Fruit fly (Drosophila melanogaster) whole organism, embryonic: Measurements from ENCODE around the gene GstZ1.

ENCODE experiments used
- Aef1 ChIP-seq: fragments of 200-800 bp; sonication (Bioruptor generic); IDR thresholded peaks from 3 replicates; pipeline ENCODE4 v1.3.6; 2022; ENCODE audit warnings: missing biosample characterization, missing genetic modification characterization
- Awh ChIP-seq: fragments of 200-800 bp; sonication (Bioruptor generic); IDR thresholded peaks from 2 replicates; pipeline ENCODE4, ENCODE4 v1.3.6; 2022; ENCODE audit warnings: missing biosample characterization, missing genetic modification characterization
- Bgb ChIP-seq: fragments of 200-800 bp; sonication (Bioruptor generic); IDR thresholded peaks from 2 replicates; pipeline ENCODE4 v1.3.6; 2022; ENCODE audit warnings: missing biosample characterization, missing genetic modification characterization; ENCODE audit not compliant: partially characterized antibody
- CG10543 ChIP-seq: fragments of 200-800 bp; sonication (Bioruptor generic); optimal IDR thresholded peaks from 3 replicates; lab custom pipeline; 2017; ENCODE audit warnings: missing biosample characterization, mild to moderate bottlenecking, missing genetic modification characterization, moderate library complexity
- CG11093 ChIP-seq: fragments of 200-800 bp; sonication (Bioruptor generic); IDR thresholded peaks from 3 replicates; pipeline ENCODE4 v1.3.6; 2022; ENCODE audit warnings: missing biosample characterization, missing genetic modification characterization
- CG11696 ChIP-seq: fragments of 200-800 bp; sonication (Bioruptor generic); IDR thresholded peaks from 2 replicates; pipeline ENCODE4 v1.3.6; 2022; ENCODE audit warnings: missing biosample characterization, missing genetic modification characterization
- CG12219 ChIP-seq: fragments of 200-800 bp; sonication (Bioruptor generic); optimal IDR thresholded peaks from 3 replicates; lab custom pipeline; 2018; ENCODE audit warnings: missing biosample characterization, mild to moderate bottlenecking, missing genetic modification characterization
- CG14014 ChIP-seq: fragments of 200-800 bp; sonication (Bioruptor generic); IDR thresholded peaks from 2 replicates; pipeline ENCODE4 v1.3.6; 2022; ENCODE audit warnings: missing biosample characterization, missing genetic modification characterization
- CG15601 ChIP-seq: fragments of 200-800 bp; sonication (Bioruptor generic); optimal IDR thresholded peaks from 3 replicates; lab custom pipeline; 2019; ENCODE audit warnings: missing biosample characterization, mild to moderate bottlenecking, missing genetic modification characterization, moderate library complexity
- CG17328 ChIP-seq: fragments of 200-800 bp; sonication (Bioruptor generic); IDR thresholded peaks from 2 replicates; pipeline ENCODE4 v1.3.6; 2022; ENCODE audit warnings: missing biosample characterization, missing genetic modification characterization
- CG18262 ChIP-seq: fragments of 200-800 bp; optimal IDR thresholded peaks from 3 replicates; lab custom pipeline; 2019; ENCODE audit warnings: missing biosample characterization, mild to moderate bottlenecking, missing genetic modification characterization, moderate library complexity
- CG2116 ChIP-seq: fragments of 200-800 bp; sonication (Bioruptor generic); optimal IDR thresholded peaks from 3 replicates; lab custom pipeline; 2018; ENCODE audit warnings: missing biosample characterization, mild to moderate bottlenecking, missing genetic modification characterization
- CG33213 ChIP-seq: fragments of 200-800 bp; sonication (Bioruptor generic); optimal IDR thresholded peaks from 3 replicates; lab custom pipeline; 2016; ENCODE audit warnings: missing biosample characterization, missing genetic modification characterization
- CG34224 ChIP-seq: fragments of 200-800 bp; sonication (Bioruptor generic); IDR thresholded peaks from 3 replicates; pipeline ENCODE4 v1.3.6; 2022; ENCODE audit warnings: missing biosample characterization, missing genetic modification characterization; ENCODE audit not compliant: partially characterized antibody
- CG4617 ChIP-seq: fragments of 200-800 bp; sonication (Bioruptor generic); optimal IDR thresholded peaks from 3 replicates; lab custom pipeline; 2016; ENCODE audit warnings: missing biosample characterization, missing genetic modification characterization, borderline replicate concordance
- CG6683 ChIP-seq: fragments of 200-800 bp; sonication (Bioruptor generic); optimal IDR thresholded peaks from 2 replicates; lab custom pipeline; 2017; ENCODE audit warnings: missing biosample characterization, mild to moderate bottlenecking, missing genetic modification characterization, missing genetic modification reagents
- CG8765 ChIP-seq: fragments of 200-800 bp; sonication (Bioruptor generic); IDR thresholded peaks from 2 replicates; pipeline ENCODE4 v1.3.6; 2022; ENCODE audit warnings: missing biosample characterization, missing genetic modification characterization
- CG8924 ChIP-seq: fragments of 200-800 bp; optimal IDR thresholded peaks from 3 replicates; lab custom pipeline; 2019; ENCODE audit warnings: missing biosample characterization, mild to moderate bottlenecking, missing genetic modification characterization, moderate library complexity
- CG8944 ChIP-seq: fragments of 200-800 bp; sonication (Bioruptor generic); optimal IDR thresholded peaks from 3 replicates; lab custom pipeline; 2016; ENCODE audit warnings: missing biosample characterization, missing genetic modification characterization
- CoRest ChIP-seq: fragments of 200-800 bp; sonication (Bioruptor generic); optimal IDR thresholded peaks from 3 replicates; lab custom pipeline; 2018; ENCODE audit warnings: missing biosample characterization, mild to moderate bottlenecking, missing genetic modification characterization, moderate library complexity
- ERR ChIP-seq: fragments of 200-800 bp; sonication (Bioruptor generic); optimal IDR thresholded peaks from 2 replicates; lab custom pipeline; 2016; ENCODE audit warnings: missing biosample characterization, missing genetic modification characterization
- H15 ChIP-seq: fragments of 200-800 bp; sonication (Bioruptor generic); IDR thresholded peaks from 3 replicates; pipeline ENCODE4 v1.3.6; 2022; ENCODE audit warnings: missing biosample characterization, missing genetic modification characterization
- H2.0 ChIP-seq: fragments of 200-800 bp; sonication (Bioruptor generic); IDR thresholded peaks from 2 replicates; pipeline ENCODE4 v1.3.6; 2022; ENCODE audit warnings: missing biosample characterization, missing genetic modification characterization
- HLH4C ChIP-seq: fragments of 200-800 bp; sonication (Bioruptor generic); IDR thresholded peaks from 3 replicates; pipeline ENCODE4 v1.3.6; 2022; ENCODE audit warnings: missing biosample characterization, missing genetic modification characterization; ENCODE audit not compliant: partially characterized antibody
- HLHmδ ChIP-seq: fragments of 200-800 bp; sonication (Bioruptor generic); optimal IDR thresholded peaks from 2 replicates; lab custom pipeline; 2018; ENCODE audit warnings: missing biosample characterization, mild to moderate bottlenecking, missing genetic modification characterization, moderate library complexity
- HmgD ChIP-seq: fragments of 200-800 bp; sonication (Bioruptor generic); optimal IDR thresholded peaks from 3 replicates; lab custom pipeline; 2016; ENCODE audit warnings: missing biosample characterization, missing genetic modification characterization
- Hmx ChIP-seq: fragments of 200-800 bp; sonication (Bioruptor generic); optimal IDR thresholded peaks from 2 replicates; lab custom pipeline; 2016; ENCODE audit warnings: missing biosample characterization, missing genetic modification characterization
- NC2β ChIP-seq: fragments of 200-800 bp; sonication (Bioruptor generic); optimal IDR thresholded peaks from 2 replicates; lab custom pipeline; 2016; ENCODE audit warnings: missing biosample characterization, missing genetic modification characterization
- Pdp1 ChIP-seq, 2 experiments: fragments of 200-800 bp; sonication (Bioruptor generic); optimal IDR thresholded peaks; 3 replicates each; lab custom pipeline; 2016; ENCODE audit warnings: missing biosample characterization in 2 of 2, missing genetic modification characterization in 2 of 2, mild to moderate bottlenecking in 1 of 2, moderate library complexity in 1 of 2
- Usf ChIP-seq: fragments of 200-800 bp; sonication (Bioruptor generic); optimal IDR thresholded peaks from 2 replicates; lab custom pipeline; 2017; ENCODE audit warnings: missing genotype, missing biosample characterization, missing genetic modification characterization
- Xbp1 ChIP-seq: fragments of 200-800 bp; sonication (Bioruptor generic); optimal IDR thresholded peaks from 3 replicates; lab custom pipeline; 2016; ENCODE audit warnings: missing biosample characterization, mild to moderate bottlenecking, missing genetic modification characterization
- Xrp1 ChIP-seq: fragments of 200-800 bp; sonication (Bioruptor generic); IDR thresholded peaks from 2 replicates; pipeline ENCODE4 v1.3.6; 2022; ENCODE audit warnings: missing biosample characterization, missing genetic modification characterization
- amos ChIP-seq: fragments of 200-800 bp; sonication (Bioruptor generic); IDR thresholded peaks from 2 replicates; pipeline ENCODE4 v1.3.6; 2022; ENCODE audit warnings: missing biosample characterization, missing genetic modification characterization; ENCODE audit not compliant: partially characterized antibody
- az2 ChIP-seq: fragments of 200-800 bp; sonication (Bioruptor generic); optimal IDR thresholded peaks from 3 replicates; lab custom pipeline; 2016; ENCODE audit warnings: missing biosample characterization, missing genetic modification characterization
- bowl ChIP-seq: fragments of 200-800 bp; sonication (Bioruptor generic); IDR thresholded peaks from 2 replicates; pipeline ENCODE4 v1.3.6; 2022; ENCODE audit warnings: missing biosample characterization, missing genetic modification characterization
- ci ChIP-seq: fragments of 200-800 bp; sonication (Bioruptor generic); IDR thresholded peaks from 3 replicates; pipeline ENCODE4 v1.3.6; 2022; ENCODE audit warnings: missing biosample characterization, missing genetic modification characterization
- corto ChIP-seq: fragments of 200-800 bp; sonication (Bioruptor generic); optimal IDR thresholded peaks from 2 replicates; lab custom pipeline; 2016; ENCODE audit warnings: missing biosample characterization, mild to moderate bottlenecking, missing genetic modification characterization, moderate library complexity
- crc ChIP-seq: fragments of 200-800 bp; sonication (Bioruptor generic); optimal IDR thresholded peaks from 2 replicates; lab custom pipeline; 2016; ENCODE audit warnings: missing biosample characterization, missing genetic modification characterization
- croc ChIP-seq: fragments of 200-800 bp; sonication (Bioruptor generic); conservative IDR thresholded peaks from 3 replicates; pipeline ENCODE4 v1.3.6; 2022; ENCODE audit warnings: missing biosample characterization, missing genetic modification characterization
- fru ChIP-seq: fragments of >200 bp; optimal IDR thresholded peaks from 2 replicates; lab custom pipeline; 2017
- ftz-f1 ChIP-seq: fragments of 200-800 bp; sonication (Bioruptor generic); optimal IDR thresholded peaks from 2 replicates; lab custom pipeline; 2016; ENCODE audit warnings: missing biosample characterization, missing genetic modification characterization
- gem ChIP-seq: fragments of 200-800 bp; sonication (Bioruptor generic); optimal IDR thresholded peaks from 2 replicates; lab custom pipeline; 2019; ENCODE audit warnings: missing biosample characterization, mild to moderate bottlenecking, missing genetic modification characterization, moderate library complexity
- lab ChIP-seq: fragments of 200-800 bp; sonication (Bioruptor generic); optimal IDR thresholded peaks from 3 replicates; lab custom pipeline; 2017; ENCODE audit warnings: missing biosample characterization, missing genetic modification characterization, mild to moderate bottlenecking, moderate library complexity, missing genetic modification reagents
- lmd ChIP-seq: fragments of 200-800 bp; sonication (Bioruptor generic); IDR thresholded peaks from 2 replicates; pipeline ENCODE4 v1.3.6; 2022; ENCODE audit warnings: missing biosample characterization, missing genetic modification characterization
- org-1 ChIP-seq: fragments of 200-800 bp; sonication (Bioruptor generic); optimal IDR thresholded peaks from 2 replicates; lab custom pipeline; 2017; ENCODE audit warnings: missing biosample characterization, missing genetic modification characterization
- pros ChIP-seq: fragments of 200-800 bp; sonication (Bioruptor generic); optimal IDR thresholded peaks from 3 replicates; lab custom pipeline; 2019; ENCODE audit warnings: missing biosample characterization, mild to moderate bottlenecking, missing genetic modification characterization, moderate library complexity
- scrt ChIP-seq: fragments of 200-800 bp; sonication (Bioruptor generic); optimal IDR thresholded peaks from 2 replicates; lab custom pipeline; 2018; ENCODE audit warnings: missing biosample characterization, mild to moderate bottlenecking, missing genetic modification characterization, moderate library complexity
- sqz ChIP-seq: fragments of 200-800 bp; sonication (Bioruptor generic); optimal IDR thresholded peaks from 3 replicates; lab custom pipeline; 2018; ENCODE audit warnings: missing biosample characterization, mild to moderate bottlenecking, missing genetic modification characterization
- unc-4 ChIP-seq: fragments of 200-800 bp; sonication (Bioruptor generic); IDR thresholded peaks from 2 replicates; pipeline ENCODE4 v1.3.6; 2022; ENCODE audit warnings: missing biosample characterization, missing genetic modification characterization; ENCODE audit not compliant: partially characterized antibody
- unpg ChIP-seq: fragments of 200-800 bp; sonication (Bioruptor generic); optimal IDR thresholded peaks from 3 replicates; lab custom pipeline; 2018; ENCODE audit warnings: missing biosample characterization, mild to moderate bottlenecking, missing genetic modification characterization, moderate library complexity
- wdn ChIP-seq: fragments of 200-800 bp; sonication (Bioruptor generic); IDR thresholded peaks from 2 replicates; pipeline ENCODE4 v1.3.6; 2022; ENCODE audit warnings: missing biosample characterization, missing genetic modification characterization

The GstZ1 gene

DNA sequence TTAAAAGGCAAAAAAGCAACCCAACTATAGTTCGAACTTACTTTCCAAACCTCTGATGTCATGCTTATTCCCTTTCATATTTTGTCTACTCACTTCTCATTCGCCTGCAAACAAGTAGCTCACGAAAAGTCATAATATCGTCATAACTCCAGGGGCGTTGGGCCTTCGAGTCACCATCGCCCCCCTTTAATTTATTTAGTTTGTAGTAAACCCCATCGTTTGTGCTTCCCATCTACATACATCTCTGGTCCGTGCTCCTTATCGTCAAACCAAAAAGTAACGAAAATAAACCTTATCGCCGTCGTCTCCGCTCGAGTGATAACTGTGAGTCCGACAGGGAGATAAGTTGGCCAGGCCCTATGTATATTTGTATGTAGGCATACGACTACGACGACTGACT is 27.4 kb downstream of the GstZ1 start (continued):
- TF ChIP-seq wdn (GFP tag; lab: Robert Waterston, UW) (no peak), CG14014 (GFP tag; lab: Robert Waterston, UW) (peak; percentile 79), CG4617 (GFP tag; lab: Kevin White, UChicago) (no peak), Xrp1 (GFP tag; lab: Robert Waterston, UW) (peak; percentile 74), CG33213 (GFP tag; lab: Kevin White, UChicago) (peak; percentile 13), scrt (peak; percentile 63), HmgD (no peak), CG11093 (GFP tag; lab: Robert Waterston, UW) (peak; percentile 28; the same call in 1 of the 3 replicates), Hmx (GFP tag; lab: Kevin White, UChicago) (no peak), gem (tag; lab: Kevin White, UChicago) (peak; percentile 63), CG17328 (GFP tag; lab: Robert Waterston, UW) (peak; percentile 69), CG8765 (GFP tag; lab: Robert Waterston, UW) (peak; percentile 43; the same call in 1 of the 2 replicates), unc-4 (no peak), org-1 (GFP tag; lab: Kevin White, UChicago) (no peak), H15 (GFP tag; lab: Robert Waterston, UW) (no peak), Aef1 (GFP tag; lab: Robert Waterston, UW) (peak; percentile 52; the same call in 1 of the 3 replicates), CoRest (tag; lab: Kevin White, UChicago) (peak; percentile 74), CG2116 (GFP tag; lab: Kevin White, UChicago) (no peak), croc (GFP tag; lab: Robert Waterston, UW) (no peak), Pdp1 (GFP tag; optimal IDR thresholded peaks at IDR 0.05; lab: Kevin White, UChicago) (peak; percentile 25 to 90), CG6683 (GFP tag; lab: Kevin White, UChicago) (peak; percentile 64), CG11696 (GFP tag; lab: Robert Waterston, UW) (no peak), CG34224 (GFP tag; lab: Robert Waterston, UW) (no peak), amos (GFP tag; lab: Robert Waterston, UW) (no peak), Xbp1 (GFP tag; lab: Kevin White, UChicago) (peak; percentile 61), pros (GFP tag; lab: Kevin White, UChicago) (peak; percentile 51), Awh (GFP tag; lab: Robert Waterston, UW) (0 out of 2 replicates have a peak, but pooled peaks have one; percentile 21), az2 (GFP tag; lab: Kevin White, UChicago) (peak; percentile 43), fru (no peak), H2.0 (GFP tag; lab: Robert Waterston, UW) (peak; percentile 61; the same call in 1 of the 2 replicates), bowl (GFP tag; lab: Robert Waterston, UW) (0 out of 2 replicates have a peak, but pooled peaks have one; percentile 30), crc (peak; percentile 48), Usf (GFP tag; lab: Kevin White, UChicago) (peak; percentile 57), HLH4C (GFP tag; lab: Robert Waterston, UW) (no peak), HLHmδ (GFP tag; lab: Kevin White, UChicago) (no peak), CG12219 (GFP tag; lab: Kevin White, UChicago) (peak; percentile 70), CG8924 (peak; percentile 71), sqz (GFP tag; lab: Kevin White, UChicago) (peak; percentile 14), ci (peak; percentile 84), CG15601 (tag; lab: Kevin White, UChicago) (peak; percentile 66), CG18262 (tag; lab: Kevin White, UChicago) (peak; percentile 28), lmd (GFP tag; lab: Robert Waterston, UW) (peak; percentile 67; the same call in 1 of the 2 replicates), NC2β (GFP tag; lab: Kevin White, UChicago) (peak; percentile 46), CG8944 (peak; percentile 51), unpg (GFP tag; lab: Kevin White, UChicago) (peak; percentile 55), Bgb (GFP tag; lab: Robert Waterston, UW) (no peak), ftz-f1 (GFP tag; lab: Kevin White, UChicago) (peak; percentile 4), ERR (GFP tag; lab: Kevin White, UChicago) (peak; percentile 72), lab (GFP tag; lab: Kevin White, UChicago) (peak; percentile 92), corto (peak; percentile 63), CG10543 (GFP tag; lab: Kevin White, UChicago) (peak; percentile 86)
